Fruit fly (Drosophila melanogaster) whole organism, embryonic: Measurements from ENCODE around the gene AstC.

Source experiments
- CG10462 ChIP-seq: fragments of 200-800 bp; sonication (Bioruptor generic); optimal IDR thresholded peaks from 2 replicates; lab custom pipeline; 2016; ENCODE audit warnings: missing biosample characterization, missing genetic modification characterization
- CG11398 ChIP-seq: fragments of 200-800 bp; sonication (Bioruptor generic); optimal IDR thresholded peaks from 2 replicates; lab custom pipeline; 2016; ENCODE audit warnings: missing biosample characterization, missing genetic modification characterization
- CG11560 ChIP-seq: fragments of 200-800 bp; sonication (Bioruptor generic); IDR thresholded peaks from 3 replicates; pipeline ENCODE4 v1.3.6; 2022; ENCODE audit warnings: missing biosample characterization, missing genetic modification characterization
- CG13123 ChIP-seq: fragments of 200-800 bp; sonication (Bioruptor generic); optimal IDR thresholded peaks from 2 replicates; lab custom pipeline; 2016; ENCODE audit warnings: missing biosample characterization, missing genetic modification characterization
- CG13624 ChIP-seq: fragments of 200-800 bp; sonication (Bioruptor generic); optimal IDR thresholded peaks from 2 replicates; lab custom pipeline; 2016; ENCODE audit warnings: missing biosample characterization, missing genetic modification characterization
- CG14710 ChIP-seq: fragments of 200-800 bp; sonication (Bioruptor generic); optimal IDR thresholded peaks from 3 replicates; lab custom pipeline; 2019; ENCODE audit warnings: missing biosample characterization, mild to moderate bottlenecking, missing genetic modification characterization, moderate library complexity
- CG1647 ChIP-seq: fragments of 200-800 bp; sonication (Bioruptor generic); optimal IDR thresholded peaks from 3 replicates; lab custom pipeline; 2016; ENCODE audit warnings: missing biosample characterization, missing genetic modification characterization
- CG17361 ChIP-seq: fragments of 200-800 bp; sonication (Bioruptor generic); IDR thresholded peaks from 3 replicates; pipeline ENCODE4 v1.3.6; 2022; ENCODE audit warnings: missing biosample characterization, missing genetic modification characterization
- CG17385 ChIP-seq: fragments of 200-800 bp; sonication (Bioruptor generic); optimal IDR thresholded peaks from 3 replicates; lab custom pipeline; 2018; ENCODE audit warnings: missing biosample characterization, mild to moderate bottlenecking, missing genetic modification characterization
- CG17568 ChIP-seq: fragments of 200-800 bp; sonication (Bioruptor generic); optimal IDR thresholded peaks from 2 replicates; lab custom pipeline; 2018; ENCODE audit warnings: missing biosample characterization, mild to moderate bottlenecking, missing genetic modification characterization, moderate library complexity
- CG2116 ChIP-seq: fragments of 200-800 bp; sonication (Bioruptor generic); optimal IDR thresholded peaks from 3 replicates; lab custom pipeline; 2018; ENCODE audit warnings: missing biosample characterization, mild to moderate bottlenecking, missing genetic modification characterization
- CG31224 ChIP-seq: fragments of 200-800 bp; sonication (Bioruptor generic); IDR thresholded peaks from 2 replicates; pipeline ENCODE4 v1.3.6; 2022; ENCODE audit warnings: missing biosample characterization, missing genetic modification characterization
- CG32532 ChIP-seq: fragments of 200-800 bp; sonication (Bioruptor generic); IDR thresholded peaks from 2 replicates; pipeline ENCODE4 v1.3.6; 2022; ENCODE audit warnings: missing biosample characterization, missing genetic modification characterization
- CG34422 ChIP-seq: fragments of 200-800 bp; sonication (Bioruptor generic); IDR thresholded peaks from 3 replicates; pipeline ENCODE4 v1.3.6; 2022; ENCODE audit warnings: missing biosample characterization, missing genetic modification characterization
- CG4360 ChIP-seq: fragments of 200-800 bp; sonication (Bioruptor generic); IDR thresholded peaks from 2 replicates; pipeline ENCODE4 v1.3.6; 2022; ENCODE audit warnings: missing biosample characterization, missing genetic modification characterization
- CG7745 ChIP-seq: fragments of 200-800 bp; sonication (Bioruptor generic); optimal IDR thresholded peaks from 2 replicates; lab custom pipeline; 2018; ENCODE audit warnings: missing biosample characterization, mild to moderate bottlenecking, missing genetic modification characterization, moderate library complexity
- CG9797 ChIP-seq: fragments of 200-800 bp; sonication (Bioruptor generic); optimal IDR thresholded peaks from 3 replicates; lab custom pipeline; 2018; ENCODE audit warnings: missing biosample characterization, mild to moderate bottlenecking, missing genetic modification characterization
- D ChIP-seq, 2 experiments: fragments of 200-800 bp in 1 of 2; fragments of >200 bp in 1 of 2; sonication (Bioruptor generic) in 1 of 2; optimal IDR thresholded peaks; 2 replicates in 1 of 2; 3 replicates in 1 of 2; lab custom pipeline; 2017; ENCODE audit warnings: mild to moderate bottlenecking in 1 of 2, missing biosample characterization in 1 of 2, missing genetic modification characterization in 1 of 2, missing genetic modification reagents in 1 of 2
- Dll ChIP-seq: fragments of 200-800 bp; sonication (Bioruptor generic); IDR thresholded peaks from 4 replicates; pipeline ENCODE4 v1.3.6; 2022; ENCODE audit warnings: missing biosample characterization, missing genetic modification characterization; ENCODE audit not compliant: partially characterized antibody
- Eip74EF ChIP-seq, 2 experiments: fragments of 200-800 bp in 1 of 2; fragments of >200 bp in 1 of 2; sonication (Bioruptor generic) in 1 of 2; optimal IDR thresholded peaks; 2 replicates each; lab custom pipeline; 2017 to 2019; ENCODE audit warnings: missing biosample characterization in 2 of 2, missing genetic modification characterization in 2 of 2, mild to moderate bottlenecking in 1 of 2, moderate library complexity in 1 of 2
- Fer1 ChIP-seq: fragments of 200-800 bp; sonication (Bioruptor generic); optimal IDR thresholded peaks from 2 replicates; lab custom pipeline; 2017; ENCODE audit warnings: missing biosample characterization, mild to moderate bottlenecking, missing genetic modification characterization
- Gsc ChIP-seq: fragments of 200-800 bp; sonication (Bioruptor generic); IDR thresholded peaks from 2 replicates; pipeline ENCODE4 v1.3.6; 2022; ENCODE audit warnings: missing biosample characterization, missing genetic modification characterization
- Hand ChIP-seq: fragments of 200-800 bp; sonication (Bioruptor generic); optimal IDR thresholded peaks from 2 replicates; lab custom pipeline; 2017; ENCODE audit warnings: mild to moderate bottlenecking, missing biosample characterization, missing genetic modification reagents, missing genetic modification characterization
- HmgD ChIP-seq: fragments of 200-800 bp; sonication (Bioruptor generic); optimal IDR thresholded peaks from 3 replicates; lab custom pipeline; 2016; ENCODE audit warnings: missing biosample characterization, missing genetic modification characterization
- Mrtf ChIP-seq: fragments of 200-800 bp; sonication (Bioruptor generic); IDR thresholded peaks from 3 replicates; pipeline ENCODE4 v1.3.6; 2022; ENCODE audit warnings: missing biosample characterization, missing genetic modification characterization
- Myb ChIP-seq: fragments of 200-800 bp; sonication (Bioruptor generic); optimal IDR thresholded peaks from 2 replicates; lab custom pipeline; 2016; ENCODE audit warnings: missing biosample characterization, missing genetic modification characterization
- PHDP ChIP-seq: fragments of 200-800 bp; sonication (Bioruptor generic); optimal IDR thresholded peaks from 3 replicates; lab custom pipeline; 2018; ENCODE audit warnings: missing biosample characterization, mild to moderate bottlenecking, missing genetic modification characterization, moderate library complexity
- Pdp1 ChIP-seq, 2 experiments: fragments of 200-800 bp; sonication (Bioruptor generic); optimal IDR thresholded peaks; 3 replicates each; lab custom pipeline; 2016; ENCODE audit warnings: missing biosample characterization in 2 of 2, missing genetic modification characterization in 2 of 2, mild to moderate bottlenecking in 1 of 2, moderate library complexity in 1 of 2
- Taf1 ChIP-seq: fragments of 200-800 bp; sonication (Bioruptor generic); IDR thresholded peaks from 2 replicates; pipeline ENCODE4 v1.3.6; 2022; ENCODE audit warnings: missing biosample characterization, missing genetic modification characterization
- bowl ChIP-seq: fragments of 200-800 bp; sonication (Bioruptor generic); IDR thresholded peaks from 2 replicates; pipeline ENCODE4 v1.3.6; 2022; ENCODE audit warnings: missing biosample characterization, missing genetic modification characterization
- cad ChIP-seq: fragments of >200 bp; optimal IDR thresholded peaks from 2 replicates; lab custom pipeline; 2017; ENCODE audit warnings: missing biosample characterization, missing genetic modification characterization
- chif ChIP-seq, 2 experiments: fragments of 200-800 bp; sonication (Bioruptor generic); optimal IDR thresholded peaks; 3 replicates each; lab custom pipeline; 2016; ENCODE audit warnings: missing biosample characterization in 2 of 2, missing genetic modification characterization in 2 of 2
- dati ChIP-seq: fragments of 200-800 bp; sonication (Bioruptor generic); IDR thresholded peaks from 2 replicates; pipeline ENCODE4 v1.3.6; 2022; ENCODE audit warnings: missing biosample characterization, missing genetic modification characterization
- eyg ChIP-seq: fragments of 200-800 bp; sonication (Bioruptor generic); optimal IDR thresholded peaks from 3 replicates; lab custom pipeline; 2016; ENCODE audit warnings: missing biosample characterization, missing genetic modification characterization
- hth ChIP-seq: fragments of >200 bp; optimal IDR thresholded peaks from 2 replicates; lab custom pipeline; 2017; ENCODE audit warnings: inconsistent platforms
- kni ChIP-seq: fragments of 200-800 bp; sonication (Bioruptor generic); optimal IDR thresholded peaks from 3 replicates; lab custom pipeline; 2017; ENCODE audit warnings: mild to moderate bottlenecking, missing biosample characterization, missing genetic modification reagents, missing genetic modification characterization
- lilli ChIP-seq: fragments of 200-800 bp; sonication (Bioruptor generic); optimal IDR thresholded peaks from 3 replicates; lab custom pipeline; 2016; ENCODE audit warnings: missing biosample characterization, missing genetic modification characterization
- lov ChIP-seq, 2 experiments: fragments of 200-800 bp in 1 of 2; fragments of >200 bp in 1 of 2; sonication (Bioruptor generic) in 1 of 2; IDR thresholded peaks in 1 of 2; optimal IDR thresholded peaks in 1 of 2; 2 replicates in 1 of 2; 3 replicates in 1 of 2; pipeline versions ENCODE4 v1.3.6 to Lab custom; 2017 to 2022; ENCODE audit warnings: missing biosample characterization in 1 of 2, missing genetic modification characterization in 1 of 2
- luna ChIP-seq: fragments of 200-800 bp; sonication (Bioruptor generic); optimal IDR thresholded peaks from 2 replicates; lab custom pipeline; 2016; ENCODE audit warnings: missing biosample characterization, missing genetic modification characterization
- onecut ChIP-seq: fragments of 200-800 bp; sonication (Bioruptor generic); IDR thresholded peaks from 2 replicates; pipeline ENCODE4 v1.3.6; 2022; ENCODE audit warnings: missing biosample characterization, missing genetic modification characterization
- pros ChIP-seq: fragments of 200-800 bp; sonication (Bioruptor generic); optimal IDR thresholded peaks from 3 replicates; lab custom pipeline; 2019; ENCODE audit warnings: missing biosample characterization, mild to moderate bottlenecking, missing genetic modification characterization, moderate library complexity
- pzg ChIP-seq: fragments of 200-800 bp; sonication (Bioruptor generic); optimal IDR thresholded peaks from 3 replicates; lab custom pipeline; 2018; ENCODE audit warnings: missing biosample characterization, mild to moderate bottlenecking, missing genetic modification characterization, moderate library complexity
- ranshi ChIP-seq: fragments of 200-800 bp; sonication (Bioruptor generic); IDR thresholded peaks from 2 replicates; pipeline ENCODE4 v1.3.6; 2022; ENCODE audit warnings: missing biosample characterization, missing genetic modification characterization
- ro ChIP-seq: fragments of 200-800 bp; sonication (Bioruptor generic); IDR thresholded peaks from 2 replicates; pipeline ENCODE4 v1.3.6; 2022; ENCODE audit warnings: missing biosample characterization, missing genetic modification characterization
- sens-2 ChIP-seq: fragments of 200-800 bp; sonication (Bioruptor generic); IDR thresholded peaks from 2 replicates; pipeline ENCODE4 v1.3.6; 2022; ENCODE audit warnings: missing biosample characterization, missing genetic modification characterization
- unc-4 ChIP-seq: fragments of 200-800 bp; sonication (Bioruptor generic); IDR thresholded peaks from 2 replicates; pipeline ENCODE4 v1.3.6; 2022; ENCODE audit warnings: missing biosample characterization, missing genetic modification characterization; ENCODE audit not compliant: partially characterized antibody
- vnd ChIP-seq: fragments of 200-800 bp; sonication (Bioruptor generic); IDR thresholded peaks from 3 replicates; pipeline ENCODE4 v1.3.6; 2022; ENCODE audit warnings: missing biosample characterization, missing genetic modification characterization; ENCODE audit not compliant: partially characterized antibody
- vvl ChIP-seq: fragments of 200-800 bp; sonication (Bioruptor generic); IDR thresholded peaks from 2 replicates; pipeline ENCODE4 v1.3.6; 2022; ENCODE audit warnings: missing biosample characterization, missing genetic modification characterization
- wor ChIP-seq: fragments of 200-800 bp; sonication (Bioruptor generic); IDR thresholded peaks from 2 replicates; pipeline ENCODE4 v1.3.6; 2022; ENCODE audit warnings: missing biosample characterization, missing genetic modification characterization
- zf30C ChIP-seq: fragments of 200-800 bp; sonication (Bioruptor generic); optimal IDR thresholded peaks from 3 replicates; lab custom pipeline; 2018; ENCODE audit warnings: missing biosample characterization, mild to moderate bottlenecking, missing genetic modification characterization

Gene AstC

dm6 chr2L:11123499-11123898 is 42.3 kb upstream of the AstC start, which contains the start of the genes Csl4 and Nup160 (continued):
- TF ChIP-seq unc-4 (0 out of 2 replicates have a peak, but pooled peaks have one; percentile 29), hth (lab: Kevin White, UChicago) (no peak), CG17568 (GFP tag; lab: Kevin White, UChicago) (no peak), bowl (GFP tag; lab: Robert Waterston, UW) (no peak), eyg (GFP tag; lab: Kevin White, UChicago) (peak; percentile 79), CG13123 (GFP tag; lab: Kevin White, UChicago) (peak; percentile 74), vnd (GFP tag; lab: Robert Waterston, UW) (no peak), ranshi (GFP tag; lab: Robert Waterston, UW) (peak; percentile 65; the same call in 1 of the 2 replicates), HmgD (peak; percentile 73), CG10462 (GFP tag; lab: Kevin White, UChicago) (peak; percentile 58), sens-2 (GFP tag; lab: Robert Waterston, UW) (no peak), dati (GFP tag; lab: Robert Waterston, UW) (no peak), lov (optimal IDR thresholded peaks at IDR 0.05; lab: Kevin White, UChicago) (no peak), lov (GFP tag; IDR thresholded peaks at IDR 0.05; lab: Robert Waterston, UW) (no peak), CG31224 (peak; percentile 63), CG14710 (tag; lab: Kevin White, UChicago) (peak; percentile 77), PHDP (tag; lab: Kevin White, UChicago) (peak; percentile 75), Pdp1 (GFP tag; optimal IDR thresholded peaks at IDR 0.05; lab: Kevin White, UChicago) (peak; percentile 83 to 85), CG1647 (GFP tag; lab: Kevin White, UChicago) (peak; percentile 83), CG17385 (GFP tag; lab: Kevin White, UChicago) (peak; percentile 75), CG9797 (GFP tag; lab: Kevin White, UChicago) (peak; percentile 62), lilli (GFP tag; lab: Kevin White, UChicago) (peak; percentile 92), Myb (peak; percentile 71), luna (GFP tag; lab: Kevin White, UChicago) (peak; percentile 54), vvl (GFP tag; lab: Robert Waterston, UW) (peak; percentile 87), CG7745 (tag; lab: Kevin White, UChicago) (no peak), CG34422 (GFP tag; lab: Robert Waterston, UW) (peak; percentile 90), Fer1 (GFP tag; lab: Kevin White, UChicago) (peak; percentile 76), Dll (0 out of 4 replicates have a peak, but pooled peaks have one; percentile 48), CG11398 (GFP tag; lab: Kevin White, UChicago) (peak; percentile 52), CG17361 (no peak), pzg (GFP tag; lab: Kevin White, UChicago) (peak; percentile 67), chif (GFP tag; optimal IDR thresholded peaks at IDR 0.05; lab: Kevin White, UChicago) (peak; percentile 78 to 79), Hand (GFP tag; lab: Kevin White, UChicago) (no peak), CG2116 (GFP tag; lab: Kevin White, UChicago) (peak; percentile 74), Eip74EF (GFP tag; optimal IDR thresholded peaks at IDR 0.05; lab: Kevin White, UChicago) (no peak), CG13624 (peak; percentile 92), wor (peak; percentile 37; the same call in 1 of the 2 replicates), cad (no peak), Mrtf (GFP tag; lab: Robert Waterston, UW) (no peak), D (optimal IDR thresholded peaks at IDR 0.05; lab: Kevin White, UChicago) (no peak), D (GFP tag; optimal IDR thresholded peaks at IDR 0.05; lab: Kevin White, UChicago) (no peak), CG32532 (peak; percentile 86), ro (GFP tag; lab: Robert Waterston, UW) (no peak), zf30C (GFP tag; lab: Kevin White, UChicago) (no peak), onecut (GFP tag; lab: Robert Waterston, UW) (no peak), CG11560 (no peak), Taf1 (GFP tag; lab: Robert Waterston, UW) (peak; percentile 55; the same call in 1 of the 2 replicates), kni (no peak), pros (no peak), Gsc (GFP tag; lab: Robert Waterston, UW) (no peak), CG4360 (no peak)
